Worm (Caenorhabditis elegans): ENCODE results near the gene pkc-1.

DNA sequence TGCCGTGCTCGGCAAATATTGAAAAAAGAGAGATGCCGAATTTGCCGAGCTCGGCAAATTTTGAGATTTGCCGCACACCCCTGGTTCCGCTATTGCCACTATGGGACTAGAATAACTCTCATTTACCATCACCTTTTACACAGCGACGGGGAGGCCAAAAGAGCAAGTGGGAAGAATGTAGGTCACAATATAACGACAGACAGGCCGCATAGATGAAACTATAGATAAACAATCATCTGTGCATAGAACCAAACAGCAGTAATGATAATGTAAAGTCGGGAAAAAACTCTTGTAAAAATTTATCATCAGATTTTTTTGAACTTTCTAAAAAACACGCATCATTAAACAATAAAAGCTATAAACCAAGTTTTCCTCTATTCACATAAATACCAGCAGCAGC, 36.5 kb upstream of the pkc-1 start, which contains the start of gene kmo-2:
- TF ChIP-seq flt-1 (GFP tag; IDR thresholded peaks at IDR 0.05) (no peak), tab-1 (GFP tag; IDR thresholded peaks at IDR 0.05) (no peak), ztf-29 (GFP tag; IDR thresholded peaks at IDR 0.05) (no peak)

All from whole organism, midembryonic.